Fruit fly (Drosophila melanogaster): ENCODE data around the gene spn-D.

- TF ChIP-seq Nf-YB (GFP tag; optimal IDR thresholded peaks at IDR 0.05) (no peak), jing (GFP tag; optimal IDR thresholded peaks at IDR 0.05) (no peak), Dek (tag; optimal IDR thresholded peaks at IDR 0.05) (no peak), her (GFP tag; optimal IDR thresholded peaks at IDR 0.05) (peak; percentile 12), CG2875 (GFP tag; optimal IDR thresholded peaks at IDR 0.05) (no peak)
These were observed 14.0 kb upstream of the spn-D start, which contains the start of gene Men-b for dm6 chr3R:27151516-27151823.

Measured in whole organism, embryonic.